Worm (Caenorhabditis elegans) whole organism, early embryonic: ENCODE data around the gene F01D5.10.
"Not testable (repeated sequence)": the region's sequence is repeated elsewhere in the genome, so short reads cannot be mapped to it uniquely, and the experiment has no call there.

ENCODE experiments used
- B0310.2 ChIP-seq: sonication (generic microtip); optimal IDR thresholded peaks from 2 replicates; lab custom pipeline; 2016; ENCODE audit warnings: mild to moderate bottlenecking, missing genetic modification characterization, missing compliant biosample characterization
- F13C5.2 ChIP-seq: sonication (generic microtip); optimal IDR thresholded peaks from 2 replicates; lab custom pipeline; 2017; ENCODE audit warnings: mild to moderate bottlenecking, missing genetic modification characterization, inconsistent platforms, missing compliant biosample characterization
- aly-1 ChIP-seq: sonication (generic microtip); optimal IDR thresholded peaks from 2 replicates; lab custom pipeline; 2016; ENCODE audit warnings: missing genetic modification characterization, missing compliant biosample characterization
- ama-1 ChIP-seq: fragments of 150-350 bp; optimal IDR thresholded peaks from 2 replicates; lab custom pipeline; 2014
- ceh-13 ChIP-seq: fragments of 200-800 bp; sonication (Bioruptor generic); optimal IDR thresholded peaks from 2 replicates; lab custom pipeline; 2018; ENCODE audit warnings: mild to moderate bottlenecking, missing genetic modification characterization, missing compliant biosample characterization
- ceh-36 ChIP-seq: sonication (generic microtip); optimal IDR thresholded peaks from 2 replicates; lab custom pipeline; 2016; ENCODE audit warnings: missing genetic modification characterization, inconsistent platforms, missing compliant biosample characterization
- ets-7 ChIP-seq: sonication (generic microtip); optimal IDR thresholded peaks from 2 replicates; lab custom pipeline; 2016; ENCODE audit warnings: missing genotype, missing genetic modification characterization, missing compliant biosample characterization
- flt-1 ChIP-seq: fragments of 200-800 bp; sonication (Bioruptor generic); IDR thresholded peaks from 2 replicates; pipeline ENCODE4 v1.3.6; 2022; ENCODE audit warnings: missing genetic modification characterization, missing compliant biosample characterization
- hmbx-1 ChIP-seq: sonication (generic microtip); optimal IDR thresholded peaks from 2 replicates; lab custom pipeline; 2016; ENCODE audit warnings: mild to moderate bottlenecking, missing genetic modification characterization, missing compliant biosample characterization
- hmg-4 ChIP-seq: fragments of 200-800 bp; sonication (Bioruptor generic); optimal IDR thresholded peaks from 2 replicates; lab custom pipeline; 2018; ENCODE audit warnings: mild to moderate bottlenecking, missing genetic modification characterization, missing compliant biosample characterization
- hnd-1 ChIP-seq: sonication (generic microtip); optimal IDR thresholded peaks from 2 replicates; lab custom pipeline; 2016; ENCODE audit warnings: missing genetic modification characterization, missing compliant biosample characterization
- pes-1 ChIP-seq: fragments of 200-800 bp; sonication (Bioruptor generic); IDR thresholded peaks from 2 replicates; pipeline ENCODE4 v1.3.6; 2022; ENCODE audit warnings: missing genetic modification reagents, missing genetic modification characterization, missing compliant biosample characterization
- scrt-1 ChIP-seq: fragments of 200-800 bp; sonication (Bioruptor generic); IDR thresholded peaks from 2 replicates; pipeline ENCODE4 v1.3.6; 2022; ENCODE audit warnings: missing genetic modification characterization, missing compliant biosample characterization
- sea-1 ChIP-seq: fragments of 200-800 bp; sonication (Bioruptor generic); conservative IDR thresholded peaks from 2 replicates; pipeline ENCODE4 v1.3.6; 2022; ENCODE audit warnings: missing genetic modification characterization, missing compliant biosample characterization
- tbx-11 ChIP-seq: fragments of 200-800 bp; sonication (Bioruptor generic); IDR thresholded peaks from 2 replicates; pipeline ENCODE4 v1.3.6; 2022; ENCODE audit warnings: missing genetic modification characterization, missing compliant biosample characterization
- tbx-37 ChIP-seq: fragments of 200-800 bp; sonication (Bioruptor generic); conservative IDR thresholded peaks from 2 replicates; pipeline ENCODE4 v1.3.6; 2022; ENCODE audit warnings: missing genetic modification reagents, missing genetic modification characterization, missing compliant biosample characterization
- tra-4 ChIP-seq: sonication (generic microtip); optimal IDR thresholded peaks from 2 replicates; lab custom pipeline; 2017; ENCODE audit warnings: missing genetic modification characterization, missing compliant biosample characterization

F01D5.10 gene

ce11 chrII:14002200-14002599 is 18.9 kb downstream of the F01D5.10 start, which contains the start of gene F01D5.5:
TSS of gene F01D5.5 (minus strand) at chrII:14002300.
- no peak for TF ChIP-seq ets-7 (tag; lab: Kevin White, UChicago)

DNA sequence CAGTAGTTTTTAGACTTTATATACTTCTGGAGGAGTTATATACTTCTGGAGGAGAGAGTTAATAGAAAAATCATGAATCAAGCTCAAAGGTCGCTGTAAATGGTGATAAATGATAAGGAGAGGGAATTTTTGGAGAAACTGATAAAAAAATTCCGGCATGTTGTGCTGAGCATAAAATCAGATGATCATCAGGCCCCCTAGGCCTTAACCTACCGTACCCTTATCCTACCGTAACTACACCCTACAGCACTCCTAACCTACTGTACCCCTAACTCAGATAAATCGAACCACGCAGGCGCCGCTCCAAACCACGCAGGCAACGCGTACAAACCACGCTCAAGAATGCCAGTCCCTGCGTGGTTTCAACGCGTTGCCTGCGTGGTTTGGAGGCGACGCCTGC is 21.1 kb downstream of the F01D5.10 start, which contains the start of gene F01D5.3:
F01D5.3 (minus strand) TSS at position 101 of the 400 bp plus-strand sequence.
- TF ChIP-seq ets-7 (tag; lab: Kevin White, UChicago); hnd-1 (tag; lab: Kevin White, UChicago); scrt-1 (GFP tag; lab: Robert Waterston, UW): not testable (repeated sequence)

ce11 chrII:13998964-13999363 is 22.2 kb downstream of the F01D5.10 start, which contains the start of gene F01D5.2:
TSS of gene F01D5.2 (minus strand) at chrII:13999064.
- no peak for TF ChIP-seq flt-1 (GFP tag; lab: Robert Waterston, UW)
- no peak for TF ChIP-seq sea-1 (GFP tag; lab: Robert Waterston, UW)
- TF ChIP-seq hmg-4: no peak
- no peak for TF ChIP-seq tbx-11 (GFP tag; lab: Robert Waterston, UW)
- TF ChIP-seq ama-1 (lab: Kevin White, UChicago): no peak
- no peak for TF ChIP-seq B0310.2 (tag; lab: Kevin White, UChicago)
- no peak for TF ChIP-seq F13C5.2 (tag; lab: Kevin White, UChicago)
- TF ChIP-seq ceh-36 (tag; lab: Kevin White, UChicago): no peak

- TF ChIP-seq B0310.2 (tag; lab: Kevin White, UChicago) (no peak), aly-1 (tag; lab: Kevin White, UChicago) (no peak)
Measured at ce11 chrII:13997989-13998388, 23.1 kb downstream of the F01D5.10 start.

ce11 chrII:13997477-13997876 is 23.7 kb downstream of the F01D5.10 start, which contains the start of gene F01D5.1:
TSS of gene F01D5.1 (minus strand) at chrII:13997581.
- TF ChIP-seq tbx-37 (GFP tag; lab: Robert Waterston, UW) (no peak), flt-1 (GFP tag; lab: Robert Waterston, UW) (no peak), aly-1 (tag; lab: Kevin White, UChicago) (no peak), scrt-1 (GFP tag; lab: Robert Waterston, UW) (no peak), ama-1 (lab: Kevin White, UChicago) (no peak), hmg-4 (no peak), B0310.2 (tag; lab: Kevin White, UChicago) (no peak), sea-1 (GFP tag; lab: Robert Waterston, UW) (no peak), pes-1 (no peak), ets-7 (tag; lab: Kevin White, UChicago) (no peak), hnd-1 (tag; lab: Kevin White, UChicago) (no peak), ceh-36 (tag; lab: Kevin White, UChicago) (no peak), hmbx-1 (tag; lab: Kevin White, UChicago) (no peak)

- TF ChIP-seq flt-1 (GFP tag; lab: Robert Waterston, UW) (no peak), pes-1 (no peak), ets-7 (tag; lab: Kevin White, UChicago) (no peak), aly-1 (tag; lab: Kevin White, UChicago) (no peak), tra-4 (tag; lab: Kevin White, UChicago) (no peak), ceh-13 (GFP tag; lab: Kevin White, UChicago) (no peak), hmg-4 (no peak), sea-1 (GFP tag; lab: Robert Waterston, UW) (no peak), hmbx-1 (tag; lab: Kevin White, UChicago) (no peak), ceh-36 (tag; lab: Kevin White, UChicago) (no peak), ama-1 (lab: Kevin White, UChicago) (no peak), tbx-11 (GFP tag; lab: Robert Waterston, UW) (no peak)
Measured at ce11 chrII:13994934-13995333, 26.2 kb downstream of the F01D5.10 start, which contains the start of gene Y39G8B.7. TSS of gene Y39G8B.7 (minus strand) at chrII:13995034.

- TF ChIP-seq ceh-13 (GFP tag; lab: Kevin White, UChicago) (no peak), ama-1 (lab: Kevin White, UChicago) (no peak), tbx-11 (GFP tag; lab: Robert Waterston, UW) (no peak), hnd-1 (tag; lab: Kevin White, UChicago) (no peak), sea-1 (GFP tag; lab: Robert Waterston, UW) (no peak), tbx-37 (GFP tag; lab: Robert Waterston, UW) (no peak), B0310.2 (tag; lab: Kevin White, UChicago) (no peak), tra-4 (tag; lab: Kevin White, UChicago) (no peak), ceh-36 (tag; lab: Kevin White, UChicago) (no peak), pes-1 (no peak), hmbx-1 (tag; lab: Kevin White, UChicago) (no peak)
Measured at ce11 chrII:13991741-13992140, 29.4 kb downstream of the F01D5.10 start, which contains the start of gene Y39G8B.5. TSS of gene Y39G8B.5 (minus strand) at chrII:13991841.

DNA sequence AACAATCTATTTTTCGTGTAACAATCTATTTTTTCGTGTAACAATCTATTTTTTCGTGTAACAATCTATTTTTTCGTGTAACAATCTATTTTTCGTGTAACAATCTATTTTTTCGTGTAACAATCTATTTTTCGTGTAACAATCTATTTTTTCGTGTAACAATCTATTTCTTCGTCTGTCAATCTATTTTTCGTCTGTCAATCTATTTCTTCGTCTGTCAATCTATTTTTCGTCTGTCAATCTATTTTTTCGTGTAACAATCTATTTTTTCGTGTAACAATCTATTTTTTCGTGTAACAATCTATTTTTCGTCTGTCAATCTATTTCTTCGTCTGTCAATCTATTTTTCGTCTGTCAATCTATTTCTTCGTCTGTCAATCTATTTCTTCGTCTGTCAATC is 35.1 kb downstream of the F01D5.10 start:
- peak; percentile 54 for TF ChIP-seq hmbx-1 (tag; lab: Kevin White, UChicago)

ce11 chrII:13984551-13984950 is 36.6 kb downstream of the F01D5.10 start, which contains the start of gene sre-47:
TSS of gene sre-47 (minus strand) at chrII:13984651.
- TF ChIP-seq hmg-4: no peak
- no peak for TF ChIP-seq hmbx-1 (tag; lab: Kevin White, UChicago)
- no peak for TF ChIP-seq hnd-1 (tag; lab: Kevin White, UChicago)
- no peak for TF ChIP-seq ceh-36 (tag; lab: Kevin White, UChicago)
- no peak for TF ChIP-seq flt-1 (GFP tag; lab: Robert Waterston, UW)
- TF ChIP-seq tbx-11 (GFP tag; lab: Robert Waterston, UW): no peak
- no peak for TF ChIP-seq ama-1 (lab: Kevin White, UChicago)
- TF ChIP-seq tbx-37 (GFP tag; lab: Robert Waterston, UW): no peak
- TF ChIP-seq F13C5.2 (tag; lab: Kevin White, UChicago): no peak
- no peak for TF ChIP-seq B0310.2 (tag; lab: Kevin White, UChicago)
- TF ChIP-seq tra-4 (tag; lab: Kevin White, UChicago): no peak
- no peak for TF ChIP-seq ets-7 (tag; lab: Kevin White, UChicago)
- TF ChIP-seq scrt-1 (GFP tag; lab: Robert Waterston, UW): no peak
- no peak for TF ChIP-seq aly-1 (tag; lab: Kevin White, UChicago)
- no peak for TF ChIP-seq pes-1
- TF ChIP-seq ceh-13 (GFP tag; lab: Kevin White, UChicago): no peak
- TF ChIP-seq sea-1 (GFP tag; lab: Robert Waterston, UW): no peak
